Fruit fly (Drosophila melanogaster): ENCODE results near the gene Cbp20.

DNA sequence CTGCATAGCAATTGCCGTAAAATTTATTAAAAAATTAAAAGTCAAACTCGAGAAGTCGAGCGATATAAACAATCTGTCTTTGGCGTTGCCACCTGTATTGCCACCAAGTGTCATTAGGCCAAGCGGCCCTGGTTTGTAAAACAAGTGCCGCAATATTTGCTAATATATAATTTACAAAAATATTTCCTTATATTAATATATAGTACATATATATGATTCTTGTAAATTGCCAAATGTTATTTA is 2.6 kb downstream of the Cbp20 start, which contains the start of the genes CG7215 and Prx5:
- TF ChIP-seq Eip75B (GFP tag; optimal IDR thresholded peaks at IDR 0.05): no peak
- no peak for TF ChIP-seq CG7368 (GFP tag; optimal IDR thresholded peaks at IDR 0.05)
- TF ChIP-seq CG6854 (GFP tag; optimal IDR thresholded peaks at IDR 0.05): no peak
- TF ChIP-seq Sox102F (GFP tag; optimal IDR thresholded peaks at IDR 0.05): no peak
- TF ChIP-seq Hr4 (GFP tag; optimal IDR thresholded peaks at IDR 0.05): no peak
- no peak for TF ChIP-seq Blimp-1 (GFP tag; optimal IDR thresholded peaks at IDR 0.05)
- no peak for TF ChIP-seq dsx (GFP tag; optimal IDR thresholded peaks at IDR 0.05; ENCODE audit: poor library complexity, severe bottlenecking)
- TF ChIP-seq CG11294 (GFP tag; IDR thresholded peaks at IDR 0.05): no peak
- no peak for TF ChIP-seq CG6792 (GFP tag; optimal IDR thresholded peaks at IDR 0.05)
- TF ChIP-seq cyc (GFP tag; optimal IDR thresholded peaks at IDR 0.05): no peak
- no peak for TF ChIP-seq CG10669 (GFP tag; optimal IDR thresholded peaks at IDR 0.05)
